Fruit fly (Drosophila melanogaster): Measurements from ENCODE around the gene Pkc98E.

Pkc98E gene

dm6 chr3R:29011144-29011543 lies 27.8 kb upstream of the Pkc98E start (continued):
- TF ChIP-seq OdsH (GFP tag; optimal IDR thresholded peaks at IDR 0.05) (peak; percentile 15), Ets21C (GFP tag; optimal IDR thresholded peaks at IDR 0.05) (no peak), acj6 (GFP tag; optimal IDR thresholded peaks at IDR 0.05) (no peak), Met (GFP tag; optimal IDR thresholded peaks at IDR 0.05) (no peak), CG1621 (tag; optimal IDR thresholded peaks at IDR 0.05) (no peak), Eip78C (GFP tag) (peak; percentile 88), Sox15 (GFP tag; optimal IDR thresholded peaks at IDR 0.05) (no peak), CG11762 (GFP tag; optimal IDR thresholded peaks at IDR 0.05; ENCODE audit: insufficient read depth) (no peak), Ets96B (tag; optimal IDR thresholded peaks at IDR 0.05) (peak; percentile 56), fd59A (GFP tag; optimal IDR thresholded peaks at IDR 0.05) (peak; percentile 45), Eip75B (GFP tag; optimal IDR thresholded peaks at IDR 0.05) (no peak), CG11294 (GFP tag; IDR thresholded peaks at IDR 0.05) (no peak), CG8319 (GFP tag; optimal IDR thresholded peaks at IDR 0.05) (no peak), Eip93F (GFP tag; optimal IDR thresholded peaks at IDR 0.05) (no peak), CG31627 (GFP tag; optimal IDR thresholded peaks at IDR 0.05) (no peak), CG16779 (tag; optimal IDR thresholded peaks at IDR 0.05) (no peak), CG8632 (GFP tag; optimal IDR thresholded peaks at IDR 0.05) (no peak), CG7368 (GFP tag; optimal IDR thresholded peaks at IDR 0.05) (no peak), CG8119 (GFP tag; IDR thresholded peaks at IDR 0.05) (no peak), fkh (GFP tag; optimal IDR thresholded peaks at IDR 0.05) (no peak)

- TF ChIP-seq eg (GFP tag; IDR thresholded peaks at IDR 0.05), result 0 out of 3 replicates have a peak, but pooled peaks have one; percentile 18
- TF ChIP-seq Met (GFP tag; optimal IDR thresholded peaks at IDR 0.05), result no peak
- TF ChIP-seq achi (GFP tag; optimal IDR thresholded peaks at IDR 0.05), result no peak
- no peak for TF ChIP-seq CG6854 (GFP tag; optimal IDR thresholded peaks at IDR 0.05)
- TF ChIP-seq CG6792 (GFP tag; optimal IDR thresholded peaks at IDR 0.05), result no peak
- no peak for TF ChIP-seq spab (GFP tag; optimal IDR thresholded peaks at IDR 0.05)
- TF ChIP-seq Blimp-1 (GFP tag; optimal IDR thresholded peaks at IDR 0.05), result no peak
Measured at dm6 chr3R:29020366-29020765, 18.6 kb upstream of the Pkc98E start, which contains the start of gene wat. wat (minus strand) TSS chr3R:29020406.

- TF ChIP-seq CG11294 (GFP tag; IDR thresholded peaks at IDR 0.05), result no peak
- no peak for TF ChIP-seq CG34406 (GFP tag; optimal IDR thresholded peaks at IDR 0.05)
- TF ChIP-seq Ets21C (GFP tag; optimal IDR thresholded peaks at IDR 0.05), result no peak
- no peak for TF ChIP-seq Hr38 (GFP tag; optimal IDR thresholded peaks at IDR 0.05)
- TF ChIP-seq net (GFP tag; optimal IDR thresholded peaks at IDR 0.05), result no peak
- no peak for TF ChIP-seq Blimp-1 (GFP tag; optimal IDR thresholded peaks at IDR 0.05)
- TF ChIP-seq fd85E (GFP tag; optimal IDR thresholded peaks at IDR 0.05), result no peak
- no peak for TF ChIP-seq Sox102F (GFP tag; optimal IDR thresholded peaks at IDR 0.05)
- TF ChIP-seq lz (GFP tag; optimal IDR thresholded peaks at IDR 0.05), result no peak
- no peak for TF ChIP-seq svp (GFP tag)
- TF ChIP-seq spab (GFP tag; optimal IDR thresholded peaks at IDR 0.05), result no peak
- TF ChIP-seq pdm3 (GFP tag; optimal IDR thresholded peaks at IDR 0.05), result no peak
- TF ChIP-seq OdsH (GFP tag; optimal IDR thresholded peaks at IDR 0.05), result no peak
- TF ChIP-seq Ets96B (tag; optimal IDR thresholded peaks at IDR 0.05), result no peak
- no peak for TF ChIP-seq Hr39 (GFP tag; optimal IDR thresholded peaks at IDR 0.05)
- TF ChIP-seq CG10631 (GFP tag; optimal IDR thresholded peaks at IDR 0.05), result no peak
- no peak for TF ChIP-seq CG1621 (tag; optimal IDR thresholded peaks at IDR 0.05)
- TF ChIP-seq CG9139 (GFP tag; optimal IDR thresholded peaks at IDR 0.05), result no peak
Measured at dm6 chr3R:29024671-29025070, 14.3 kb upstream of the Pkc98E start, which contains the start of gene CG14518. CG14518 (plus strand) TSS chr3R:29024971.

dm6 chr3R:29027122-29027521 lies 11.8 kb upstream of the Pkc98E start, which contains the start of the genes eIF4E6 and CG1951:
eIF4E6 (minus strand) TSS chr3R:29027174.
CG1951 (plus strand) TSS chr3R:29027236.
- TF ChIP-seq esn (GFP tag; optimal IDR thresholded peaks at IDR 0.05) (peak; percentile 17), Met (GFP tag; optimal IDR thresholded peaks at IDR 0.05) (no peak), Sox14 (GFP tag; optimal IDR thresholded peaks at IDR 0.05) (peak; percentile 72), Ets21C (GFP tag; optimal IDR thresholded peaks at IDR 0.05) (no peak), fkh (GFP tag; optimal IDR thresholded peaks at IDR 0.05) (peak; percentile 28), CG3032 (tag; optimal IDR thresholded peaks at IDR 0.05) (peak; percentile 9), CG6808 (GFP tag; optimal IDR thresholded peaks at IDR 0.05) (no peak), ss (GFP tag; optimal IDR thresholded peaks at IDR 0.05) (peak in 1 of 2 experiments; percentile 6)
